Fruit fly (Drosophila melanogaster) whole organism, adult: ENCODE data around the gene CG17207.

Experiments
- CG11617 ChIP-seq: fragments of 200-800 bp; sonication (Bioruptor generic); optimal IDR thresholded peaks from 2 replicates; lab custom pipeline; 2017; ENCODE audit warnings: mild to moderate bottlenecking, missing biosample characterization, missing genetic modification reagents, missing genetic modification characterization
- CG14711 ChIP-seq: fragments of 200-800 bp; sonication (Bioruptor generic); optimal IDR thresholded peaks from 2 replicates; lab custom pipeline; 2018; ENCODE audit warnings: missing biosample characterization, mild to moderate bottlenecking, missing genetic modification characterization, moderate library complexity
- CG1620 ChIP-seq: fragments of 200-800 bp; sonication (Bioruptor generic); optimal IDR thresholded peaks from 2 replicates; lab custom pipeline; 2016; ENCODE audit warnings: missing biosample characterization, missing genetic modification characterization
- CG7101 ChIP-seq: fragments of 200-800 bp; sonication (Bioruptor generic); optimal IDR thresholded peaks from 2 replicates; lab custom pipeline; 2018; ENCODE audit warnings: missing biosample characterization, mild to moderate bottlenecking, missing genetic modification characterization, moderate library complexity
- Clk ChIP-seq: fragments of 200-800 bp; sonication (Bioruptor generic); optimal IDR thresholded peaks from 2 replicates; lab custom pipeline; 2017; ENCODE audit warnings: missing biosample characterization, missing genetic modification characterization
- Hr96 ChIP-seq: fragments of 200-800 bp; sonication (Bioruptor generic); optimal IDR thresholded peaks from 2 replicates; lab custom pipeline; 2016; ENCODE audit warnings: missing biosample characterization, missing genetic modification characterization
- cnc ChIP-seq, 2 experiments: fragments of >200 bp; optimal IDR thresholded peaks; 2 replicates each; lab custom pipeline; 2017

dm6 chr3R:12445468-12445867 lies 6.5 kb upstream of the CG17207 start:
- TF ChIP-seq CG11617 (GFP tag; lab: Kevin White, UChicago) = no peak
- no peak for TF ChIP-seq Clk (GFP tag; lab: Kevin White, UChicago)
- no peak for TF ChIP-seq CG7101 (tag; lab: Kevin White, UChicago)
- TF ChIP-seq CG1620 = no peak
- TF ChIP-seq cnc (optimal IDR thresholded peaks at IDR 0.05; lab: Kevin White, UChicago) = no peak
- TF ChIP-seq Hr96 = no peak
- no peak for TF ChIP-seq CG14711 (tag; lab: Kevin White, UChicago)
